Worm (Caenorhabditis elegans) whole organism, mixed stage, embryonic: ENCODE data around the gene ssna-1.

Source experiments
- bed-3 ChIP-seq: fragments of 200-800 bp; sonication (Bioruptor generic); optimal IDR thresholded peaks from 3 replicates; lab custom pipeline; 2018; ENCODE audit warnings: mild to moderate bottlenecking, missing genetic modification characterization, moderate library complexity, missing compliant biosample characterization
- ztf-11 ChIP-seq: fragments of 150-350 bp; optimal IDR thresholded peaks from 2 replicates; lab custom pipeline; 2014; ENCODE audit warnings: missing biosample characterization, missing genetic modification characterization

ce11 chrIV:378838-379237, 9.0 kb upstream of the ssna-1 start:
- no peak for TF ChIP-seq ztf-11 (tag; lab: Kevin White, UChicago)
- TF ChIP-seq bed-3 (GFP tag; lab: Kevin White, UChicago), result no peak
